Worm (Caenorhabditis elegans) whole organism, young adult: ENCODE results near the gene fip-7.
"Not testable (repeated sequence)": the region's sequence is repeated elsewhere in the genome, so short reads cannot be mapped to it uniquely, and the experiment has no call there.

Experiments used
- B0336.3 ChIP-seq: fragments of 200-800 bp; sonication (Bioruptor generic); IDR thresholded peaks from 2 replicates; pipeline ENCODE4 v1.3.6; 2022; ENCODE audit warnings: missing genetic modification characterization, missing compliant biosample characterization
- F33H1.4 ChIP-seq: fragments of 200-800 bp; sonication (Bioruptor generic); IDR thresholded peaks from 2 replicates; pipeline ENCODE4 v1.3.6; 2022; ENCODE audit warnings: missing genetic modification reagents, missing genetic modification characterization, missing compliant biosample characterization
- F57A8.1 ChIP-seq: fragments of 200-800 bp; sonication (Bioruptor generic); optimal IDR thresholded peaks from 2 replicates; lab custom pipeline; 2018; ENCODE audit warnings: mild to moderate bottlenecking, missing genetic modification characterization, moderate library complexity, missing compliant biosample characterization
- Y53F4B.3 ChIP-seq: fragments of 200-800 bp; sonication (Bioruptor generic); IDR thresholded peaks from 2 replicates; pipeline ENCODE4 v1.3.6; 2022; ENCODE audit warnings: missing genetic modification reagents, missing genetic modification characterization, missing compliant biosample characterization
- Y95B8A.8 ChIP-seq: fragments of 200-800 bp; sonication (Bioruptor generic); IDR thresholded peaks from 2 replicates; pipeline ENCODE4 v1.3.6; 2022; ENCODE audit warnings: missing genetic modification reagents, missing genetic modification characterization, missing compliant biosample characterization
- ama-1 ChIP-seq, 3 experiments: fragments of 150-350 bp in 1 of 3; sonication (generic microtip) in 2 of 3; optimal IDR thresholded peaks; 2 replicates each; lab custom pipeline; 2014 to 2018; ENCODE audit warnings: missing biosample characterization in 2 of 3, missing genetic modification characterization in 2 of 3, missing genetic modification reagents in 2 of 3
- aptf-2 ChIP-seq: fragments of 200-800 bp; sonication (Bioruptor generic); conservative IDR thresholded peaks from 2 replicates; pipeline ENCODE4 v1.3.6; 2022; ENCODE audit warnings: missing genetic modification reagents, missing genetic modification characterization, missing compliant biosample characterization
- aptf-3 ChIP-seq: fragments of 200-800 bp; sonication (Bioruptor generic); IDR thresholded peaks from 2 replicates; pipeline ENCODE4 v1.3.6; 2022; ENCODE audit warnings: missing genetic modification characterization, missing compliant biosample characterization
- attf-6 ChIP-seq: fragments of 200-800 bp; sonication (Bioruptor generic); IDR thresholded peaks from 2 replicates; pipeline ENCODE4 v1.3.6; 2022; ENCODE audit warnings: missing genetic modification reagents, missing genetic modification characterization, missing compliant biosample characterization
- bed-1 ChIP-seq: fragments of 200-800 bp; sonication (Bioruptor generic); IDR thresholded peaks from 2 replicates; pipeline ENCODE4 v1.3.6; 2022; ENCODE audit warnings: missing genetic modification reagents, missing genetic modification characterization, missing compliant biosample characterization
- cebp-1 ChIP-seq, 2 experiments: fragments of 200-800 bp in 1 of 2; sonication (Bioruptor generic) in 1 of 2; sonication (generic microtip) in 1 of 2; IDR thresholded peaks in 1 of 2; optimal IDR thresholded peaks in 1 of 2; 2 replicates each; pipeline versions ENCODE4 v1.3.6 to Lab custom; 2017 to 2022; ENCODE audit warnings: missing compliant biosample characterization in 2 of 2, missing genetic modification characterization in 2 of 2, mild to moderate bottlenecking in 1 of 2, missing genetic modification reagents in 1 of 2, moderate library complexity in 1 of 2
- ceh-27 ChIP-seq: fragments of 200-800 bp; sonication (Bioruptor generic); optimal IDR thresholded peaks from 2 replicates; lab custom pipeline; 2018; ENCODE audit warnings: mild to moderate bottlenecking, missing genetic modification characterization, moderate library complexity, missing compliant biosample characterization
- ceh-40 ChIP-seq: fragments of 200-800 bp; sonication (Bioruptor generic); IDR thresholded peaks from 2 replicates; pipeline ENCODE4 v1.3.6; 2022; ENCODE audit warnings: missing genetic modification characterization, missing compliant biosample characterization
- ceh-79 ChIP-seq: sonication (generic microtip); optimal IDR thresholded peaks from 2 replicates; lab custom pipeline; 2017; ENCODE audit warnings: mild to moderate bottlenecking, missing genetic modification characterization, missing compliant biosample characterization
- egrh-3 ChIP-seq: fragments of 200-800 bp; sonication (Bioruptor generic); IDR thresholded peaks from 2 replicates; pipeline ENCODE4 v1.3.6; 2022; ENCODE audit warnings: missing genetic modification reagents, missing genetic modification characterization, missing compliant biosample characterization
- gei-17 ChIP-seq: fragments of 200-800 bp; sonication (Bioruptor generic); optimal IDR thresholded peaks from 2 replicates; lab custom pipeline; 2018; ENCODE audit warnings: mild to moderate bottlenecking, missing genetic modification characterization, missing compliant biosample characterization
- hmg-1.2 ChIP-seq: fragments of 200-800 bp; sonication (Bioruptor generic); IDR thresholded peaks from 2 replicates; pipeline ENCODE4 v1.3.6; 2022; ENCODE audit warnings: missing genetic modification reagents, missing genetic modification characterization, missing compliant biosample characterization
- hrde-1 ChIP-seq: sonication (generic microtip); optimal IDR thresholded peaks from 2 replicates; lab custom pipeline; 2016; ENCODE audit warnings: missing genetic modification characterization, mild to moderate bottlenecking, missing compliant biosample characterization, moderate library complexity, missing genotype, missing genetic modification reagents, borderline replicate concordance
- lin-26 ChIP-seq: fragments of 200-800 bp; sonication (Bioruptor generic); IDR thresholded peaks from 2 replicates; pipeline ENCODE4 v1.3.6; 2022; ENCODE audit warnings: missing genetic modification reagents, missing genetic modification characterization, missing compliant biosample characterization
- lin-54 ChIP-seq: fragments of 200-800 bp; sonication (Bioruptor generic); optimal IDR thresholded peaks from 2 replicates; lab custom pipeline; 2018; ENCODE audit warnings: mild to moderate bottlenecking, missing genetic modification characterization, missing compliant biosample characterization
- madf-3 ChIP-seq: fragments of 200-800 bp; sonication (Bioruptor generic); IDR thresholded peaks from 2 replicates; pipeline ENCODE4 v1.3.6; 2022; ENCODE audit warnings: missing genetic modification reagents, missing genetic modification characterization, missing compliant biosample characterization
- madf-6 ChIP-seq: fragments of 200-800 bp; sonication (Bioruptor generic); IDR thresholded peaks from 2 replicates; pipeline ENCODE4 v1.3.6; 2022; ENCODE audit warnings: missing genetic modification reagents, missing genetic modification characterization, missing compliant biosample characterization
- madf-8 ChIP-seq: fragments of 200-800 bp; sonication (Bioruptor generic); conservative IDR thresholded peaks from 2 replicates; pipeline ENCODE4 v1.3.6; 2022; ENCODE audit warnings: missing genetic modification reagents, missing genetic modification characterization, missing compliant biosample characterization
- mcd-1 ChIP-seq: fragments of 200-800 bp; sonication (Bioruptor generic); IDR thresholded peaks from 2 replicates; pipeline ENCODE4 v1.3.6; 2022; ENCODE audit warnings: missing genetic modification reagents, missing genetic modification characterization, missing compliant biosample characterization
- nhr-80 ChIP-seq: sonication (generic microtip); optimal IDR thresholded peaks from 2 replicates; lab custom pipeline; 2016; ENCODE audit warnings: missing genetic modification characterization, missing compliant biosample characterization
- nhr-90 ChIP-seq: sonication (generic microtip); optimal IDR thresholded peaks from 2 replicates; lab custom pipeline; 2016; ENCODE audit warnings: missing genotype, mild to moderate bottlenecking, missing genetic modification characterization, missing compliant biosample characterization
- pbrm-1 ChIP-seq: fragments of 200-800 bp; sonication (Bioruptor generic); IDR thresholded peaks from 2 replicates; pipeline ENCODE4 v1.3.6; 2022; ENCODE audit warnings: missing genetic modification reagents, missing genetic modification characterization, missing compliant biosample characterization
- sea-2 ChIP-seq: fragments of 200-800 bp; sonication (Bioruptor generic); IDR thresholded peaks from 2 replicates; pipeline ENCODE4 v1.3.6; 2022; ENCODE audit warnings: missing genetic modification characterization, missing compliant biosample characterization
- snpc-4 ChIP-seq, 5 experiments: fragments of 150-350 bp in 1 of 5; sonication (generic microtip) in 4 of 5; optimal IDR thresholded peaks; 2 replicates each; lab custom pipeline; 2014 to 2018; ENCODE audit warnings: missing genetic modification characterization in 5 of 5, missing biosample characterization in 3 of 5, antibody characterized with exemption in 2 of 5, mild to moderate bottlenecking in 2 of 5, missing compliant biosample characterization in 2 of 5, missing genotype in 2 of 5, moderate library complexity in 2 of 5, missing genetic modification reagents in 1 of 5
- tlf-1 ChIP-seq: fragments of 200-800 bp; sonication (Bioruptor generic); optimal IDR thresholded peaks from 2 replicates; lab custom pipeline; 2018; ENCODE audit warnings: mild to moderate bottlenecking, missing genetic modification characterization, missing compliant biosample characterization
- unc-62 ChIP-seq: fragments of 150-350 bp; optimal IDR thresholded peaks from 2 replicates; lab custom pipeline; 2014; ENCODE audit warnings: missing biosample characterization, missing genetic modification reagents, missing genetic modification characterization
- zfh-2 ChIP-seq: fragments of 200-800 bp; sonication (Bioruptor generic); conservative IDR thresholded peaks from 2 replicates; pipeline ENCODE4 v1.3.6; 2022; ENCODE audit warnings: missing genetic modification reagents, missing genetic modification characterization, missing compliant biosample characterization

The fip-7 gene

ce11 chrIV:16645492-16646191 lies 19.6 kb downstream of the fip-7 start:
- TF ChIP-seq mcd-1 (GFP tag; lab: Robert Waterston, UW) (no peak), cebp-1 (GFP tag; IDR thresholded peaks at IDR 0.05; lab: Robert Waterston, UW) (peak; percentile 80), cebp-1 (tag; optimal IDR thresholded peaks at IDR 0.05; lab: Kevin White, UChicago) (peak; percentile 99)

ce11 chrIV:16646192-16646544 lies 20.2 kb downstream of the fip-7 start, which contains the start of gene Y51H4A.13:
TSS of gene Y51H4A.13 (minus strand) at chrIV:16646373.
- TF ChIP-seq snpc-4 (GFP tag; optimal IDR thresholded peaks at IDR 0.05; lab: Kevin White, UChicago); cebp-1 (GFP tag; IDR thresholded peaks at IDR 0.05; lab: Robert Waterston, UW): not testable (repeated sequence)
- TF ChIP-seq snpc-4 (tag; optimal IDR thresholded peaks at IDR 0.05; lab: Kevin White, UChicago) (peak in 1 of 4 experiments; percentile 80), cebp-1 (tag; optimal IDR thresholded peaks at IDR 0.05; lab: Kevin White, UChicago) (peak; percentile 10), hmg-1.2 (peak; percentile 17; the same call in 1 of the 2 replicates), attf-6 (GFP tag; lab: Robert Waterston, UW) (peak; percentile 62; the same call in 1 of the 2 replicates)

ce11 chrIV:16648414-16648813 lies 22.4 kb downstream of the fip-7 start:
- TF ChIP-seq egrh-3 (GFP tag; lab: Robert Waterston, UW) (peak; percentile 53; the same call in 1 of the 2 replicates), F33H1.4 (GFP tag; lab: Robert Waterston, UW) (0 out of 2 replicates have a peak, but pooled peaks have one; percentile 8)
- TF ChIP-seq, all 124 proteins: peak for 2; not testable (repeated sequence) for 122

ce11 chrIV:16650256-16650655 lies 24.2 kb downstream of the fip-7 start:
- TF ChIP-seq egrh-3 (GFP tag; lab: Robert Waterston, UW), result peak; percentile 91
- TF ChIP-seq zfh-2 (GFP tag; lab: Robert Waterston, UW), result 0 out of 2 replicates have a peak, but pooled peaks have one; percentile 43

- 0 out of 2 replicates have a peak, but pooled peaks have one; percentile 71 for TF ChIP-seq egrh-3 (GFP tag; lab: Robert Waterston, UW)
- TF ChIP-seq pbrm-1 (GFP tag; lab: Robert Waterston, UW), result 0 out of 2 replicates have a peak, but pooled peaks have one; percentile 12
These were observed 25.0 kb downstream of the fip-7 start for ce11 chrIV:16651004-16651403.

- TF ChIP-seq ceh-27 (GFP tag; lab: Kevin White, UChicago); unc-62 (GFP tag; lab: Kevin White, UChicago); nhr-80 (tag; lab: Kevin White, UChicago): not testable (repeated sequence)
These were observed 29.8 kb downstream of the fip-7 start, which contains the start of gene set-26 for ce11 chrIV:16655783-16656182. TSS of gene set-26 (minus strand) at chrIV:16655883.

ce11 chrIV:16656232-16656631 lies 30.2 kb downstream of the fip-7 start, which contains the start of gene tsr-2:
TSS of gene tsr-2 (plus strand) at chrIV:16656613.
- TF ChIP-seq ceh-79 (tag; lab: Kevin White, UChicago) (no peak), gei-17 (peak; percentile 52), F57A8.1 (no peak), egrh-3 (GFP tag; lab: Robert Waterston, UW) (no peak; the same call in 1 of the 2 replicates), nhr-90 (no peak), bed-1 (GFP tag; lab: Robert Waterston, UW) (no peak), mcd-1 (GFP tag; lab: Robert Waterston, UW) (peak; percentile 84), lin-26 (no peak), sea-2 (GFP tag; lab: Robert Waterston, UW) (no peak), aptf-2 (GFP tag; lab: Robert Waterston, UW) (peak; percentile 89), madf-3 (GFP tag; lab: Robert Waterston, UW) (peak; percentile 100), hrde-1 (tag; lab: Kevin White, UChicago) (no peak), F33H1.4 (GFP tag; lab: Robert Waterston, UW) (peak; percentile 88), madf-8 (peak; percentile 38; the same call in 1 of the 2 replicates), Y95B8A.8 (GFP tag; lab: Robert Waterston, UW) (peak; percentile 73), B0336.3 (GFP tag; lab: Robert Waterston, UW) (peak; percentile 73), ceh-40 (GFP tag; lab: Robert Waterston, UW) (no peak), aptf-3 (GFP tag; lab: Robert Waterston, UW) (peak; percentile 15; the same call in 1 of the 2 replicates), Y53F4B.3 (GFP tag; lab: Robert Waterston, UW) (no peak), madf-6 (peak; percentile 75), tlf-1 (GFP tag; lab: Kevin White, UChicago) (peak; percentile 79), ama-1 (optimal IDR thresholded peaks at IDR 0.05; lab: Kevin White, UChicago) (no peak), ama-1 (GFP tag; optimal IDR thresholded peaks at IDR 0.05; lab: Kevin White, UChicago) (no peak), lin-54 (peak; percentile 84)
